Worm (Caenorhabditis elegans) whole organism, mixed stage, embryonic: ENCODE results near the gene T25E12.16.

ENCODE experiments used
- cnd-1 ChIP-seq: fragments of 200-800 bp; sonication (Bioruptor generic); optimal IDR thresholded peaks from 2 replicates; lab custom pipeline; 2018; ENCODE audit warnings: mild to moderate bottlenecking, missing genetic modification characterization, missing compliant biosample characterization
- elt-1 ChIP-seq: sonication (generic microtip); optimal IDR thresholded peaks from 2 replicates; lab custom pipeline; 2017; ENCODE audit warnings: missing genetic modification characterization, mild to moderate bottlenecking, missing compliant biosample characterization, antibody characterized with exemption, moderate library complexity, borderline replicate concordance; ENCODE audit not compliant: insufficient read depth
- elt-3 ChIP-seq: fragments of 150-350 bp; optimal IDR thresholded peaks from 2 replicates; lab custom pipeline; 2014; ENCODE audit warnings: missing biosample characterization, missing genetic modification characterization
- lin-13 ChIP-seq: fragments of 150-350 bp; optimal IDR thresholded peaks from 2 replicates; lab custom pipeline; 2014; ENCODE audit warnings: missing biosample characterization, missing genetic modification characterization
- lin-32 ChIP-seq: fragments of 200-800 bp; sonication (Bioruptor generic); optimal IDR thresholded peaks from 2 replicates; lab custom pipeline; 2018; ENCODE audit warnings: mild to moderate bottlenecking, missing genetic modification characterization, missing compliant biosample characterization
- mab-5 ChIP-seq: fragments of 150-350 bp; optimal IDR thresholded peaks from 2 replicates; lab custom pipeline; 2014; ENCODE audit warnings: missing biosample characterization, missing genetic modification characterization
- pha-4 ChIP-seq: fragments of 150-350 bp; optimal IDR thresholded peaks from 2 replicates; lab custom pipeline; 2018; ENCODE audit warnings: missing biosample characterization, missing genetic modification reagents, missing genetic modification characterization
- snpc-4 ChIP-seq: fragments of 150-350 bp; optimal IDR thresholded peaks from 2 replicates; lab custom pipeline; 2014; ENCODE audit warnings: missing biosample characterization, missing genetic modification characterization
- unc-39 ChIP-seq: fragments of 150-350 bp; optimal IDR thresholded peaks from 2 replicates; lab custom pipeline; 2014; ENCODE audit warnings: missing biosample characterization, missing genetic modification characterization
- unc-62 ChIP-seq: fragments of 150-350 bp; optimal IDR thresholded peaks from 2 replicates; lab custom pipeline; 2014; ENCODE audit warnings: missing biosample characterization, missing genetic modification reagents, missing genetic modification characterization
- ztf-11 ChIP-seq: fragments of 150-350 bp; optimal IDR thresholded peaks from 2 replicates; lab custom pipeline; 2014; ENCODE audit warnings: missing biosample characterization, missing genetic modification characterization

DNA sequence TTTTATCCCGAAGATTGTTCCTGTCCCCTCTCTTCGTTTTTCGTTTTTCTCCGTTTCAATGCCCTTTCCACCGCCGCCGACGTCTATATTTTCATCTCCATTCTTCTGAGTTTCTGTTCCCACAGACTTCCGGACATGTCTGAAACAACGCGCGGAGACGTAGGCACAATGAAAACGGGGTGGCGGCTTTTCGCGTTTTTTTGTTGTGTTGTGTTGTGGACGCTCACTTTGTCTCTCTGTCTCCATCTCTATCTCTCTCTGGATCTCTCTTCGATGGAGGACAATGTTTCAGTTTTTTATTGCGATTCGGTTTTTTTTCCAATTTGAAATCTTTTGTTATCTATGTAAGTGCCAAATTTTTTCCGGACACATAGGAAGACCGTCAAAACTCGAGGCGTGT, 26.4 kb upstream of the T25E12.16 start:
- TF ChIP-seq lin-32 (GFP tag; lab: Kevin White, UChicago), result no peak
- TF ChIP-seq lin-13 (tag; lab: Kevin White, UChicago), result no peak
- TF ChIP-seq ztf-11 (tag; lab: Kevin White, UChicago), result no peak
- no peak for TF ChIP-seq unc-39 (tag; lab: Kevin White, UChicago)
- TF ChIP-seq unc-62 (GFP tag; lab: Kevin White, UChicago), result no peak
- no peak for TF ChIP-seq cnd-1 (tag; lab: Kevin White, UChicago)
- no peak for TF ChIP-seq elt-1 (tag; lab: Kevin White, UChicago)
- no peak for TF ChIP-seq pha-4 (tag; lab: Kevin White, UChicago)
- no peak for TF ChIP-seq mab-5 (tag; lab: Kevin White, UChicago)
- TF ChIP-seq elt-3 (tag; lab: Kevin White, UChicago), result no peak
- TF ChIP-seq snpc-4, result no peak
